Fruit fly (Drosophila melanogaster) whole organism, embryonic: ENCODE data around the gene Ugt35A1.

Experiments used
- B-H1 ChIP-seq: fragments of 200-800 bp; sonication (Bioruptor generic); IDR thresholded peaks from 3 replicates; pipeline ENCODE4 v1.3.6; 2022; ENCODE audit warnings: missing biosample characterization, missing genetic modification characterization
- B-H2 ChIP-seq: fragments of 200-800 bp; sonication (Bioruptor generic); optimal IDR thresholded peaks from 2 replicates; lab custom pipeline; 2018; ENCODE audit warnings: missing biosample characterization, mild to moderate bottlenecking, missing genetic modification characterization
- CG1024 ChIP-seq: fragments of 200-800 bp; sonication (Bioruptor generic); IDR thresholded peaks from 2 replicates; pipeline ENCODE4 v1.3.6; 2022; ENCODE audit warnings: missing biosample characterization, missing genetic modification characterization
- CG11247 ChIP-seq: fragments of 200-800 bp; sonication (Bioruptor generic); IDR thresholded peaks from 2 replicates; pipeline ENCODE4 v1.3.6; 2022; ENCODE audit warnings: missing biosample characterization, missing genetic modification characterization
- CG11504 ChIP-seq: fragments of 200-800 bp; sonication (Bioruptor generic); optimal IDR thresholded peaks from 3 replicates; lab custom pipeline; 2019; ENCODE audit warnings: missing biosample characterization, mild to moderate bottlenecking, missing genetic modification characterization, moderate library complexity
- CG13624 ChIP-seq: fragments of 200-800 bp; sonication (Bioruptor generic); optimal IDR thresholded peaks from 2 replicates; lab custom pipeline; 2016; ENCODE audit warnings: missing biosample characterization, missing genetic modification characterization
- CG14441 ChIP-seq: fragments of 200-800 bp; sonication (Bioruptor generic); IDR thresholded peaks from 2 replicates; pipeline ENCODE4 v1.3.6; 2022; ENCODE audit warnings: missing biosample characterization, missing genetic modification characterization
- CG17829 ChIP-seq: fragments of 200-800 bp; optimal IDR thresholded peaks from 2 replicates; lab custom pipeline; 2019; ENCODE audit warnings: missing biosample characterization, mild to moderate bottlenecking, missing genetic modification characterization, moderate library complexity
- CG18011 ChIP-seq: fragments of 200-800 bp; sonication (Bioruptor generic); optimal IDR thresholded peaks from 2 replicates; lab custom pipeline; 2017; ENCODE audit warnings: missing biosample characterization, missing genetic modification characterization, mild to moderate bottlenecking, moderate library complexity, missing genotype
- CG18764 ChIP-seq: fragments of 200-800 bp; sonication (Bioruptor generic); optimal IDR thresholded peaks from 3 replicates; lab custom pipeline; 2016; ENCODE audit warnings: missing biosample characterization, missing genetic modification characterization
- CG2889 ChIP-seq: fragments of 200-800 bp; sonication (Bioruptor generic); IDR thresholded peaks from 3 replicates; pipeline ENCODE4 v1.3.6; 2022; ENCODE audit warnings: missing biosample characterization, missing genetic modification characterization
- CG30403 ChIP-seq: fragments of 200-800 bp; sonication (Bioruptor generic); optimal IDR thresholded peaks from 3 replicates; lab custom pipeline; 2016; ENCODE audit warnings: missing biosample characterization, missing genetic modification characterization
- CG30431 ChIP-seq: fragments of 200-800 bp; sonication (Bioruptor generic); optimal IDR thresholded peaks from 2 replicates; lab custom pipeline; 2017; ENCODE audit warnings: missing biosample characterization, missing genetic modification characterization
- CG3065 ChIP-seq: fragments of 200-800 bp; sonication (Bioruptor generic); optimal IDR thresholded peaks from 2 replicates; lab custom pipeline; 2016; ENCODE audit warnings: missing biosample characterization, missing genetic modification characterization
- CG31365 ChIP-seq: fragments of 200-800 bp; sonication (Bioruptor generic); optimal IDR thresholded peaks from 2 replicates; lab custom pipeline; 2018; ENCODE audit warnings: missing biosample characterization, mild to moderate bottlenecking, missing genetic modification characterization
- CG4404 ChIP-seq: fragments of 200-800 bp; sonication (Bioruptor generic); IDR thresholded peaks from 2 replicates; pipeline ENCODE4 v1.3.6; 2022; ENCODE audit warnings: missing biosample characterization, missing genetic modification characterization
- CG5245 ChIP-seq: fragments of 200-800 bp; sonication (Bioruptor generic); optimal IDR thresholded peaks from 3 replicates; lab custom pipeline; 2016; ENCODE audit warnings: missing biosample characterization, missing genetic modification characterization
- CG6272 ChIP-seq: fragments of 200-800 bp; sonication (Bioruptor generic); IDR thresholded peaks from 2 replicates; pipeline ENCODE4 v1.3.6; 2022; ENCODE audit warnings: missing biosample characterization, missing genetic modification characterization
- CG6765 ChIP-seq: fragments of 200-800 bp; sonication (Bioruptor generic); optimal IDR thresholded peaks from 3 replicates; lab custom pipeline; 2017; ENCODE audit warnings: missing biosample characterization, mild to moderate bottlenecking, missing genetic modification characterization
- CG8359 ChIP-seq: fragments of 200-800 bp; sonication (Bioruptor generic); optimal IDR thresholded peaks from 2 replicates; lab custom pipeline; 2017; ENCODE audit warnings: missing biosample characterization, mild to moderate bottlenecking, missing genetic modification characterization, borderline replicate concordance
- CG9727 ChIP-seq: fragments of 200-800 bp; sonication (Bioruptor generic); optimal IDR thresholded peaks from 3 replicates; lab custom pipeline; 2017; ENCODE audit warnings: missing biosample characterization, mild to moderate bottlenecking, missing genetic modification characterization
- CHES-1-like ChIP-seq: fragments of 200-800 bp; sonication (Bioruptor generic); optimal IDR thresholded peaks from 2 replicates; lab custom pipeline; 2016; ENCODE audit warnings: missing biosample characterization, missing genetic modification characterization
- Dp ChIP-seq: fragments of 200-800 bp; sonication (Bioruptor generic); optimal IDR thresholded peaks from 2 replicates; lab custom pipeline; 2018; ENCODE audit warnings: missing biosample characterization, mild to moderate bottlenecking, missing genetic modification characterization, moderate library complexity
- Dref ChIP-seq: fragments of 200-800 bp; sonication (Bioruptor generic); IDR thresholded peaks from 2 replicates; pipeline ENCODE4 v1.3.6; 2022; ENCODE audit warnings: missing biosample characterization, missing genetic modification characterization
- ERR ChIP-seq: fragments of 200-800 bp; sonication (Bioruptor generic); optimal IDR thresholded peaks from 2 replicates; lab custom pipeline; 2016; ENCODE audit warnings: missing biosample characterization, missing genetic modification characterization
- Fer3 ChIP-seq: fragments of 200-800 bp; sonication (Bioruptor generic); optimal IDR thresholded peaks from 2 replicates; lab custom pipeline; 2018; ENCODE audit warnings: missing biosample characterization, mild to moderate bottlenecking, missing genetic modification characterization, moderate library complexity
- HLH4C ChIP-seq: fragments of 200-800 bp; sonication (Bioruptor generic); IDR thresholded peaks from 3 replicates; pipeline ENCODE4 v1.3.6; 2022; ENCODE audit warnings: missing biosample characterization, missing genetic modification characterization; ENCODE audit not compliant: partially characterized antibody
- Hr3 ChIP-seq: fragments of 200-800 bp; sonication (Bioruptor generic); optimal IDR thresholded peaks from 3 replicates; lab custom pipeline; 2016; ENCODE audit warnings: missing biosample characterization, missing genetic modification characterization
- Hr39 ChIP-seq: fragments of >200 bp; optimal IDR thresholded peaks from 2 replicates; lab custom pipeline; 2017
- Lhr ChIP-seq: fragments of 200-800 bp; sonication (Bioruptor generic); optimal IDR thresholded peaks from 3 replicates; lab custom pipeline; 2017; ENCODE audit warnings: mild to moderate bottlenecking, missing biosample characterization, missing genetic modification reagents, missing genetic modification characterization
- MBD-R2 ChIP-seq: fragments of 200-800 bp; sonication (Bioruptor generic); IDR thresholded peaks from 2 replicates; pipeline ENCODE4 v1.3.6; 2022; ENCODE audit warnings: missing biosample characterization, missing genetic modification characterization
- Med ChIP-seq: fragments of 200-800 bp; sonication (Bioruptor generic); peaks from one replicate; lab custom pipeline; 2016; ENCODE audit warnings: missing biosample characterization, missing genetic modification characterization, mild to moderate bottlenecking, inconsistent platforms, moderate library complexity
- Meics ChIP-seq: fragments of 200-800 bp; sonication (Bioruptor generic); optimal IDR thresholded peaks from 2 replicates; lab custom pipeline; 2017; ENCODE audit warnings: missing biosample characterization, mild to moderate bottlenecking, missing genetic modification characterization
- Nf-YC ChIP-seq: fragments of 200-800 bp; optimal IDR thresholded peaks from 3 replicates; lab custom pipeline; 2019; ENCODE audit warnings: missing biosample characterization, mild to moderate bottlenecking, missing genetic modification characterization, moderate library complexity
- PHDP ChIP-seq: fragments of 200-800 bp; sonication (Bioruptor generic); optimal IDR thresholded peaks from 3 replicates; lab custom pipeline; 2018; ENCODE audit warnings: missing biosample characterization, mild to moderate bottlenecking, missing genetic modification characterization, moderate library complexity
- Six4 ChIP-seq: fragments of 200-800 bp; sonication (Bioruptor generic); optimal IDR thresholded peaks from 2 replicates; lab custom pipeline; 2016; ENCODE audit warnings: missing biosample characterization, missing genetic modification characterization
- Sox102F ChIP-seq: fragments of 200-800 bp; sonication (Bioruptor generic); optimal IDR thresholded peaks from 2 replicates; lab custom pipeline; 2018; ENCODE audit warnings: missing biosample characterization, mild to moderate bottlenecking, missing genetic modification characterization, moderate library complexity
- Spps ChIP-seq: fragments of 200-800 bp; sonication (Bioruptor generic); optimal IDR thresholded peaks from 2 replicates; lab custom pipeline; 2018; ENCODE audit warnings: missing biosample characterization, mild to moderate bottlenecking, missing genetic modification characterization
- bigmax ChIP-seq: fragments of 200-800 bp; sonication (Bioruptor generic); optimal IDR thresholded peaks from 2 replicates; lab custom pipeline; 2018; ENCODE audit warnings: missing biosample characterization, mild to moderate bottlenecking, missing genetic modification characterization
- br ChIP-seq: fragments of >200 bp; optimal IDR thresholded peaks from 2 replicates; lab custom pipeline; 2017
- dysf ChIP-seq: fragments of 200-800 bp; sonication (Bioruptor generic); IDR thresholded peaks from 3 replicates; pipeline ENCODE4 v1.3.6; 2022; ENCODE audit warnings: missing biosample characterization, missing genetic modification characterization
- hbn ChIP-seq: fragments of 200-800 bp; sonication (Bioruptor generic); IDR thresholded peaks from 2 replicates; pipeline ENCODE4 v1.3.6; 2022; ENCODE audit warnings: missing biosample characterization, missing genetic modification characterization; ENCODE audit not compliant: partially characterized antibody
- hkb ChIP-seq, 2 experiments: fragments of 200-800 bp in 1 of 2; fragments of >200 bp in 1 of 2; sonication (Bioruptor generic) in 1 of 2; IDR thresholded peaks in 1 of 2; optimal IDR thresholded peaks in 1 of 2; 2 replicates each; pipeline versions ENCODE4 v1.3.6 to Lab custom; 2017 to 2022; ENCODE audit warnings: missing biosample characterization in 1 of 2, missing genetic modification characterization in 1 of 2
- mirr ChIP-seq: fragments of 200-800 bp; sonication (Bioruptor generic); optimal IDR thresholded peaks from 3 replicates; lab custom pipeline; 2018; ENCODE audit warnings: missing biosample characterization, mild to moderate bottlenecking, missing genetic modification characterization
- nau ChIP-seq: fragments of 200-800 bp; sonication (Bioruptor generic); optimal IDR thresholded peaks from 3 replicates; lab custom pipeline; 2017; ENCODE audit warnings: missing biosample characterization, mild to moderate bottlenecking, missing genetic modification characterization, missing genetic modification reagents
- odd ChIP-seq: fragments of 200-800 bp; sonication (Bioruptor generic); optimal IDR thresholded peaks from 2 replicates; lab custom pipeline; 2017; ENCODE audit warnings: missing biosample characterization, mild to moderate bottlenecking, missing genetic modification characterization
- p53 ChIP-seq: fragments of 200-800 bp; sonication (Bioruptor generic); optimal IDR thresholded peaks from 2 replicates; lab custom pipeline; 2016; ENCODE audit warnings: missing biosample characterization, missing genetic modification characterization
- ranshi ChIP-seq: fragments of 200-800 bp; sonication (Bioruptor generic); IDR thresholded peaks from 2 replicates; pipeline ENCODE4 v1.3.6; 2022; ENCODE audit warnings: missing biosample characterization, missing genetic modification characterization
- shn ChIP-seq: fragments of 200-800 bp; sonication (Bioruptor generic); optimal IDR thresholded peaks from 3 replicates; lab custom pipeline; 2016; ENCODE audit warnings: missing biosample characterization, missing genetic modification characterization
- sim ChIP-seq: fragments of 200-800 bp; sonication (Bioruptor generic); IDR thresholded peaks from 2 replicates; pipeline ENCODE4 v1.3.6; 2022; ENCODE audit warnings: missing biosample characterization, missing genetic modification characterization
- stc ChIP-seq: fragments of 200-800 bp; sonication (Bioruptor generic); IDR thresholded peaks from 2 replicates; pipeline ENCODE4 v1.3.6; 2022; ENCODE audit warnings: missing biosample characterization, missing genetic modification characterization

The Ugt35A1 gene

dm6 chr3R:11216156-11216630 lies 43.7 kb upstream of the Ugt35A1 start, which contains the start of the genes RpS25 and CG4820 (continued):
- TF ChIP-seq CG2889 (GFP tag; lab: Robert Waterston, UW) (0 out of 3 replicates have a peak, but pooled peaks have one; percentile 21), CG3065 (GFP tag; lab: Kevin White, UChicago) (peak; percentile 74), Meics (peak; percentile 96), sim (GFP tag; lab: Robert Waterston, UW) (peak; percentile 71), Hr3 (GFP tag; lab: Kevin White, UChicago) (peak; percentile 71), mirr (GFP tag; lab: Kevin White, UChicago) (peak; percentile 98), shn (peak; percentile 94), Nf-YC (peak; percentile 81), odd (GFP tag; lab: Kevin White, UChicago) (peak; percentile 94), Lhr (GFP tag; lab: Kevin White, UChicago) (peak; percentile 90), CG30431 (GFP tag; lab: Kevin White, UChicago) (peak; percentile 83), CG4404 (peak; percentile 35; the same call in 1 of the 2 replicates), stc (GFP tag; lab: Robert Waterston, UW) (peak; percentile 79), bigmax (GFP tag; lab: Kevin White, UChicago) (peak; percentile 92), CG18764 (peak; percentile 90), CHES-1-like (peak; percentile 94), CG14441 (GFP tag; lab: Robert Waterston, UW) (peak; percentile 75), dysf (GFP tag; lab: Robert Waterston, UW) (peak; percentile 86), CG11504 (peak; percentile 84), Dp (peak; percentile 64), CG11247 (GFP tag; lab: Robert Waterston, UW) (peak; percentile 83), Dref (GFP tag; lab: Robert Waterston, UW) (peak; percentile 78), B-H1 (GFP tag; lab: Robert Waterston, UW) (peak; percentile 69; the same call in 2 of the 3 replicates), CG6765 (GFP tag; lab: Kevin White, UChicago) (peak; percentile 97), p53 (GFP tag; lab: Kevin White, UChicago) (peak; percentile 93), hkb (optimal IDR thresholded peaks at IDR 0.05; lab: Kevin White, UChicago) (peak; percentile 92), hkb (GFP tag; IDR thresholded peaks at IDR 0.05; lab: Robert Waterston, UW) (peak; percentile 90), ERR (GFP tag; lab: Kevin White, UChicago) (peak; percentile 77), HLH4C (peak; percentile 76), CG6272 (GFP tag; lab: Robert Waterston, UW) (peak; percentile 77), CG17829 (peak; percentile 89), br (lab: Kevin White, UChicago) (no peak), CG5245 (GFP tag; lab: Kevin White, UChicago) (peak; percentile 85), Six4 (peak; percentile 71), Hr39 (no peak), MBD-R2 (peak; percentile 91), CG9727 (GFP tag; lab: Kevin White, UChicago) (peak; percentile 95), Sox102F (GFP tag; lab: Kevin White, UChicago) (peak; percentile 72), ranshi (GFP tag; lab: Robert Waterston, UW) (peak; percentile 78), PHDP (tag; lab: Kevin White, UChicago) (peak; percentile 91), CG31365 (tag; lab: Kevin White, UChicago) (peak; percentile 86), nau (GFP tag; lab: Kevin White, UChicago) (peak; percentile 95), B-H2 (GFP tag; lab: Kevin White, UChicago) (peak; percentile 94), CG8359 (GFP tag; lab: Kevin White, UChicago) (peak; percentile 84), hbn (peak; percentile 83), Spps (tag; lab: Kevin White, UChicago) (peak; percentile 78), CG30403 (peak; percentile 85), CG1024 (GFP tag; lab: Robert Waterston, UW) (peak; percentile 74), Fer3 (tag; lab: Kevin White, UChicago) (peak; percentile 91), CG18011 (GFP tag; lab: Kevin White, UChicago) (peak; percentile 84), Med (peak; percentile 99), CG13624 (peak; percentile 96)
